Worm (Caenorhabditis elegans) whole organism, L3 larva: ENCODE data around the gene srh-25.

ENCODE experiments used
- R02D3.7 ChIP-seq: fragments of 150-350 bp; optimal IDR thresholded peaks from 2 replicates; lab custom pipeline; 2014; ENCODE audit warnings: missing biosample characterization, missing genetic modification characterization
- ZK546.5 ChIP-seq: sonication (generic microtip); optimal IDR thresholded peaks from 2 replicates; lab custom pipeline; 2017; ENCODE audit warnings: missing biosample characterization, missing genetic modification characterization
- aly-2 ChIP-seq: fragments of 150-350 bp; optimal IDR thresholded peaks from 2 replicates; lab custom pipeline; 2014; ENCODE audit warnings: missing biosample characterization, missing genetic modification characterization
- ama-1 ChIP-seq: fragments of 150-350 bp; optimal IDR thresholded peaks from 2 replicates; lab custom pipeline; 2018
- ceh-28 ChIP-seq: fragments of 150-350 bp; optimal IDR thresholded peaks from 2 replicates; lab custom pipeline; 2014; ENCODE audit warnings: missing biosample characterization, missing genetic modification reagents, missing genetic modification characterization
- ceh-82 ChIP-seq: fragments of 150-350 bp; optimal IDR thresholded peaks from 2 replicates; lab custom pipeline; 2014; ENCODE audit warnings: missing biosample characterization, missing genetic modification characterization
- ceh-9 ChIP-seq: sonication (generic microtip); optimal IDR thresholded peaks from 2 replicates; lab custom pipeline; 2018; ENCODE audit warnings: missing biosample characterization, missing genetic modification characterization
- daf-12 ChIP-seq: fragments of 150-350 bp; optimal IDR thresholded peaks from 2 replicates; lab custom pipeline; 2014; ENCODE audit warnings: missing biosample characterization, missing genetic modification reagents, missing genetic modification characterization
- egl-27 ChIP-seq: sonication (generic microtip); optimal IDR thresholded peaks from 4 replicates; lab custom pipeline; 2017; ENCODE audit warnings: missing biosample characterization, missing genetic modification reagents, missing genetic modification characterization
- egl-5 ChIP-seq: fragments of 150-350 bp; optimal IDR thresholded peaks from 2 replicates; lab custom pipeline; 2017; ENCODE audit warnings: missing biosample characterization, missing genetic modification reagents, missing genetic modification characterization, inconsistent platforms
- elt-1 ChIP-seq: fragments of 150-350 bp; optimal IDR thresholded peaks from 2 replicates; lab custom pipeline; 2014; ENCODE audit warnings: missing biosample characterization, missing genetic modification characterization
- elt-2 ChIP-seq: sonication (generic microtip); optimal IDR thresholded peaks from 2 replicates; lab custom pipeline; 2016; ENCODE audit warnings: missing genetic modification reagents, mild to moderate bottlenecking, missing genetic modification characterization, missing compliant biosample characterization
- fkh-10 ChIP-seq: sonication (generic microtip); optimal IDR thresholded peaks from 2 replicates; lab custom pipeline; 2017; ENCODE audit warnings: missing biosample characterization, missing genetic modification reagents, missing genetic modification characterization
- fos-1 ChIP-seq: fragments of 150-350 bp; optimal IDR thresholded peaks from 2 replicates; lab custom pipeline; 2014; ENCODE audit warnings: missing biosample characterization, missing genetic modification characterization
- hmg-11 ChIP-seq: sonication (generic microtip); optimal IDR thresholded peaks from 2 replicates; lab custom pipeline; 2016; ENCODE audit warnings: missing genetic modification characterization, missing compliant biosample characterization
- jun-1 ChIP-seq: fragments of 150-350 bp; optimal IDR thresholded peaks from 2 replicates; lab custom pipeline; 2014; ENCODE audit warnings: missing biosample characterization, missing genetic modification reagents, missing genetic modification characterization
- lin-15B ChIP-seq: fragments of 150-350 bp; optimal IDR thresholded peaks from 2 replicates; lab custom pipeline; 2014; ENCODE audit warnings: missing biosample characterization, missing genetic modification characterization
- lin-39 ChIP-seq: fragments of 150-350 bp; optimal IDR thresholded peaks from 2 replicates; lab custom pipeline; 2018; ENCODE audit warnings: missing biosample characterization, missing genetic modification reagents, missing genetic modification characterization
- lsy-12 ChIP-seq: sonication (generic microtip); optimal IDR thresholded peaks from 2 replicates; lab custom pipeline; 2016; ENCODE audit warnings: mild to moderate bottlenecking, missing genetic modification characterization, missing compliant biosample characterization
- nfya-1 ChIP-seq: sonication (generic microtip); optimal IDR thresholded peaks from 2 replicates; lab custom pipeline; 2017; ENCODE audit warnings: missing genetic modification characterization, mild to moderate bottlenecking, missing compliant biosample characterization, antibody characterized with exemption, moderate library complexity; ENCODE audit not compliant: insufficient read depth
- nhr-11 ChIP-seq: fragments of 150-350 bp; optimal IDR thresholded peaks from 2 replicates; lab custom pipeline; 2014; ENCODE audit warnings: missing biosample characterization, missing genetic modification characterization
- nhr-23 ChIP-seq: fragments of 150-350 bp; optimal IDR thresholded peaks from 2 replicates; lab custom pipeline; 2014; ENCODE audit warnings: missing biosample characterization, missing genetic modification reagents, missing genetic modification characterization
- nhr-237 ChIP-seq: fragments of 150-350 bp; optimal IDR thresholded peaks from 2 replicates; lab custom pipeline; 2014; ENCODE audit warnings: missing biosample characterization, missing genetic modification characterization
- nhr-25 ChIP-seq: sonication (generic microtip); optimal IDR thresholded peaks from 2 replicates; lab custom pipeline; 2017; ENCODE audit warnings: missing biosample characterization, missing genetic modification characterization
- nhr-28 ChIP-seq: fragments of 150-350 bp; optimal IDR thresholded peaks from 2 replicates; lab custom pipeline; 2014; ENCODE audit warnings: missing biosample characterization, missing genetic modification characterization
- nhr-43 ChIP-seq: sonication (generic microtip); optimal IDR thresholded peaks from 2 replicates; lab custom pipeline; 2016; ENCODE audit warnings: mild to moderate bottlenecking, missing genetic modification characterization, missing compliant biosample characterization; ENCODE audit not compliant: poor library complexity, severe bottlenecking
- pha-4 ChIP-seq: fragments of 150-350 bp; optimal IDR thresholded peaks from 2 replicates; lab custom pipeline; 2014; ENCODE audit warnings: missing biosample characterization, missing genetic modification reagents, missing genetic modification characterization
- pqm-1 ChIP-seq: fragments of 150-350 bp; optimal IDR thresholded peaks from 2 replicates; lab custom pipeline; 2017; ENCODE audit warnings: missing biosample characterization, missing genetic modification characterization, inconsistent platforms
- sea-2 ChIP-seq: fragments of 150-350 bp; sonication (generic microtip); optimal IDR thresholded peaks from 4 replicates; lab custom pipeline; 2014; ENCODE audit warnings: missing biosample characterization, missing genetic modification reagents, missing genetic modification characterization
- snpc-4 ChIP-seq: fragments of 150-350 bp; optimal IDR thresholded peaks from 2 replicates; lab custom pipeline; 2014; ENCODE audit warnings: missing biosample characterization, missing genetic modification characterization
- tbx-2 ChIP-seq: sonication (generic microtip); optimal IDR thresholded peaks from 2 replicates; lab custom pipeline; 2016; ENCODE audit warnings: mild to moderate bottlenecking, missing genetic modification characterization, missing compliant biosample characterization
- zag-1 ChIP-seq: fragments of 150-350 bp; optimal IDR thresholded peaks from 2 replicates; lab custom pipeline; 2014; ENCODE audit warnings: missing biosample characterization, missing genetic modification characterization

The srh-25 gene

ce11 chrV:12467755-12468154 lies 34.1 kb upstream of the srh-25 start:
- TF ChIP-seq tbx-2 (tag; lab: Kevin White, UChicago) (no peak), pha-4 (tag; lab: Kevin White, UChicago) (peak; percentile 17), ZK546.5 (tag; lab: Kevin White, UChicago) (no peak), elt-2 (tag; lab: Kevin White, UChicago) (peak; percentile 93), ceh-9 (tag; lab: Kevin White, UChicago) (no peak), egl-27 (tag; lab: Kevin White, UChicago) (no peak), pqm-1 (peak; percentile 68)
- TF ChIP-seq, all 47 proteins: peak for 3

DNA sequence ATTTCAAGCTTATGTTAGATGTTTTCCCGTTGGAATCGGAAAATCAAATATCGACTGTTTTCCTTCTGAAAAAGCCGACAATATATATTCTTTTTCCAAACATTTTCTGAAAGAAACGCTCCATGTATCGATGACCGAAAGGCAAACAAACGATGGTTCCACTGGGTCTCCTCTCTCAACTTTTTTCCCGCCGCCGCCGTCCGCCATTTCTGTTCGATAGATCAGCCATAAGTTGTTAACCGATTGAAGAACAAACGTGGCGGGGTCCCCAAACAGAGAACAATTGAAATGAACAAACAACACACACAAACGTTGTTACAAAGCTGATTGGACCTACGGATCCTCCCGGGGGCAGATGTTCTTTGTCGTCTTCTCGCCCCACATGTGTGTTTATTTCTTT lies 33.0 kb upstream of the srh-25 start:
- TF ChIP-seq zag-1 (tag; lab: Kevin White, UChicago) = no peak
- TF ChIP-seq pha-4 (tag; lab: Kevin White, UChicago) = peak; percentile 82

- TF ChIP-seq nhr-237 (tag; lab: Kevin White, UChicago) (no peak), tbx-2 (tag; lab: Kevin White, UChicago) (peak; percentile 81), sea-2 (GFP tag; lab: Kevin White, UChicago) (no peak), snpc-4 (peak; percentile 75), daf-12 (tag; lab: Kevin White, UChicago) (no peak), ceh-28 (tag; lab: Kevin White, UChicago) (peak; percentile 72), ama-1 (lab: Kevin White, UChicago) (peak; percentile 32), jun-1 (tag; lab: Kevin White, UChicago) (peak; percentile 48), nhr-25 (tag; lab: Kevin White, UChicago) (peak; percentile 41), lin-39 (tag; lab: Kevin White, UChicago) (peak; percentile 81), fkh-10 (peak; percentile 94), zag-1 (tag; lab: Kevin White, UChicago) (peak; percentile 41), lin-15B (peak; percentile 61), nfya-1 (peak; percentile 76), ceh-82 (peak; percentile 58), ceh-9 (tag; lab: Kevin White, UChicago) (no peak), pha-4 (tag; lab: Kevin White, UChicago) (peak; percentile 57), egl-5 (tag; lab: Kevin White, UChicago) (peak; percentile 83), nhr-28 (tag; lab: Kevin White, UChicago) (no peak), nhr-23 (peak; percentile 82), hmg-11 (peak; percentile 95), lsy-12 (tag; lab: Kevin White, UChicago) (peak; percentile 69), elt-1 (tag; lab: Kevin White, UChicago) (peak; percentile 34), aly-2 (tag; lab: Kevin White, UChicago) (no peak), nhr-43 (tag; lab: Kevin White, UChicago) (peak; percentile 49), nhr-11 (tag; lab: Kevin White, UChicago) (peak; percentile 26), R02D3.7 (tag; lab: Kevin White, UChicago) (peak; percentile 24)
These were observed 31.8 kb upstream of the srh-25 start for ce11 chrV:12465399-12465798.

DNA sequence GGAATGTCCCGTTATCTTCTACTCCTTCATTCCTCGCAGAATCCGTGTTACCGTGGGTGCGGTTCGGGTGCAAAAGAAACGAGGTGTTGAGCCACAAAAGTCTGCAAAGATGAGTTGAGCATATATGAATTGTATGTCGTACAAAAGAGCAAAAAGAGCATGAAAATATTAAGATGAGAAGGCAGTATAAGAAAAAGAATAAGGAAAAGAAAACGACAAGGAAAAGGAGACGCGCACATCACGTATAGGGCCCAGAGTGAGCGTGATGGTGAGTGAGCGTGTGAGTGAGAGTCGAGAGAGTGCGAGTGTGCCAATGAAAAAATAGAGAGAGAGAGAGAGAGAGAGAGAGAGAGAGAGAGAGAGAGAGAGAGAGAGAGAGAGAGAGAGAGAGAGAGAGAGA lies 29.3 kb upstream of the srh-25 start, which contains the start of gene egl-10:
Gene egl-10, minus strand, starts transcription at position 101 of the 400 bp plus-strand sequence.
- TF ChIP-seq hmg-11 (no peak), sea-2 (GFP tag; lab: Kevin White, UChicago) (no peak), nfya-1 (peak; percentile 19), lin-15B (no peak), pha-4 (tag; lab: Kevin White, UChicago) (peak; percentile 27), aly-2 (tag; lab: Kevin White, UChicago) (no peak), fos-1 (tag; lab: Kevin White, UChicago) (no peak)
- TF ChIP-seq, all 47 proteins: peak for 2

DNA sequence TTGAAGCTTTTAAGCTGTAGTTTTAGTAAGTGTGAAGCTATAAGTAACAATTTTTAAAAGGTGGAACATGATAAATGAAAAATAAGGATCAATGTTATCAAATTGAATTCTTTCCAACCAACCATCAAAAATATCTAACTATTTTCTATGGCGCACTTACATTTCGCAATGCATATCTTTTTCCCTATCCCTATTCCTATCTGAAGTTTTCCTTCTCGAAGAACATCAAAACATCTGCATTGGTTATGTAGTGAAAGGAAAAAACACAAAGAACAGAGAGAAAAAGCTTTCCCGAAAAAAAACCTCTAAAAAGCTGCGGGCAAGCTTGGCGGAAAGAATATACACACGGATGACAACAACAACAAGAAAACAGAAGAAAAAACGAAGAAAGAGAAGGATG lies 27.0 kb upstream of the srh-25 start:
- TF ChIP-seq nhr-43 (tag; lab: Kevin White, UChicago) (no peak), nhr-237 (tag; lab: Kevin White, UChicago) (no peak), egl-5 (tag; lab: Kevin White, UChicago) (peak; percentile 6), nhr-11 (tag; lab: Kevin White, UChicago) (no peak)
